Worm (Caenorhabditis elegans) whole organism, young adult: ENCODE results near the gene rbm-7.
A peak's percentile ranks its signal among the peaks of the same experiment; 100 is the strongest.

Source experiments
- B0019.2 ChIP-seq: fragments of 200-800 bp; sonication (Bioruptor generic); conservative IDR thresholded peaks from 2 replicates; pipeline ENCODE4 v1.3.6; 2022; ENCODE audit warnings: missing genetic modification reagents, missing genetic modification characterization, missing compliant biosample characterization
- B0035.1 ChIP-seq: sonication (generic microtip); optimal IDR thresholded peaks from 2 replicates; lab custom pipeline; 2016; ENCODE audit warnings: missing genetic modification characterization, mild to moderate bottlenecking, missing compliant biosample characterization, missing genotype, missing genetic modification reagents
- B0336.3 ChIP-seq: fragments of 200-800 bp; sonication (Bioruptor generic); IDR thresholded peaks from 2 replicates; pipeline ENCODE4 v1.3.6; 2022; ENCODE audit warnings: missing genetic modification characterization, missing compliant biosample characterization
- C06A6.2 ChIP-seq: fragments of 200-800 bp; sonication (Bioruptor generic); conservative IDR thresholded peaks from 2 replicates; pipeline ENCODE4 v1.3.6; 2022; ENCODE audit warnings: missing genetic modification characterization, missing compliant biosample characterization
- D2030.7 ChIP-seq: fragments of 200-800 bp; sonication (Bioruptor generic); IDR thresholded peaks from 2 replicates; pipeline ENCODE4 v1.3.6; 2022; ENCODE audit warnings: missing genetic modification reagents, missing genetic modification characterization, missing compliant biosample characterization
- F23B12.7 ChIP-seq: sonication (generic microtip); optimal IDR thresholded peaks from 2 replicates; lab custom pipeline; 2017; ENCODE audit warnings: missing genetic modification characterization, mild to moderate bottlenecking, missing compliant biosample characterization, antibody characterized with exemption, moderate library complexity; ENCODE audit not compliant: insufficient read depth
- F33H1.4 ChIP-seq: fragments of 200-800 bp; sonication (Bioruptor generic); IDR thresholded peaks from 2 replicates; pipeline ENCODE4 v1.3.6; 2022; ENCODE audit warnings: missing genetic modification reagents, missing genetic modification characterization, missing compliant biosample characterization
- K11D2.4 ChIP-seq: fragments of 200-800 bp; sonication (Bioruptor generic); IDR thresholded peaks from 2 replicates; pipeline ENCODE4 v1.3.6; 2022; ENCODE audit warnings: missing genetic modification reagents, missing genetic modification characterization, missing compliant biosample characterization
- T26A5.8 ChIP-seq: sonication (generic microtip); optimal IDR thresholded peaks from 2 replicates; lab custom pipeline; 2016; ENCODE audit warnings: missing genetic modification characterization, missing compliant biosample characterization
- Y67H2A.10 ChIP-seq: fragments of 200-800 bp; sonication (Bioruptor generic); conservative IDR thresholded peaks from 2 replicates; pipeline ENCODE4 v1.3.6; 2022; ENCODE audit warnings: missing genetic modification reagents, missing genetic modification characterization, missing compliant biosample characterization
- aptf-3 ChIP-seq: fragments of 200-800 bp; sonication (Bioruptor generic); IDR thresholded peaks from 2 replicates; pipeline ENCODE4 v1.3.6; 2022; ENCODE audit warnings: missing genetic modification characterization, missing compliant biosample characterization
- ccch-3 ChIP-seq: fragments of 200-800 bp; sonication (Bioruptor generic); optimal IDR thresholded peaks from 2 replicates; lab custom pipeline; 2018; ENCODE audit warnings: mild to moderate bottlenecking, missing genetic modification characterization, missing compliant biosample characterization
- cebp-1 ChIP-seq, 2 experiments: fragments of 200-800 bp in 1 of 2; sonication (Bioruptor generic) in 1 of 2; sonication (generic microtip) in 1 of 2; IDR thresholded peaks in 1 of 2; optimal IDR thresholded peaks in 1 of 2; 2 replicates each; pipeline versions ENCODE4 v1.3.6 to Lab custom; 2017 to 2022; ENCODE audit warnings: missing compliant biosample characterization in 2 of 2, missing genetic modification characterization in 2 of 2, mild to moderate bottlenecking in 1 of 2, missing genetic modification reagents in 1 of 2, moderate library complexity in 1 of 2
- ceh-100 ChIP-seq: fragments of 200-800 bp; sonication (Bioruptor generic); IDR thresholded peaks from 2 replicates; pipeline ENCODE4 v1.3.6; 2022; ENCODE audit warnings: missing genetic modification reagents, missing genetic modification characterization, missing compliant biosample characterization
- ceh-27 ChIP-seq: fragments of 200-800 bp; sonication (Bioruptor generic); optimal IDR thresholded peaks from 2 replicates; lab custom pipeline; 2018; ENCODE audit warnings: mild to moderate bottlenecking, missing genetic modification characterization, moderate library complexity, missing compliant biosample characterization
- ceh-58 ChIP-seq: fragments of 200-800 bp; sonication (Bioruptor generic); IDR thresholded peaks from 2 replicates; pipeline ENCODE4 v1.3.6; 2022; ENCODE audit warnings: missing genetic modification characterization, missing compliant biosample characterization
- ceh-91 ChIP-seq: fragments of 200-800 bp; sonication (Bioruptor generic); IDR thresholded peaks from 2 replicates; pipeline ENCODE4 v1.3.6; 2022; ENCODE audit warnings: missing genetic modification reagents, missing genetic modification characterization, missing compliant biosample characterization
- chd-7 ChIP-seq: sonication (generic microtip); optimal IDR thresholded peaks from 2 replicates; lab custom pipeline; 2016; ENCODE audit warnings: mild to moderate bottlenecking, missing genetic modification characterization, moderate library complexity, missing compliant biosample characterization
- die-1 ChIP-seq: sonication (generic microtip); optimal IDR thresholded peaks from 2 replicates; lab custom pipeline; 2016; ENCODE audit warnings: missing genotype, mild to moderate bottlenecking, missing genetic modification characterization, missing compliant biosample characterization
- dox-1 ChIP-seq: fragments of 200-800 bp; sonication (Bioruptor generic); IDR thresholded peaks from 2 replicates; pipeline ENCODE4 v1.3.6; 2022; ENCODE audit warnings: missing genetic modification reagents, missing genetic modification characterization, missing compliant biosample characterization
- dpff-1 ChIP-seq: sonication (generic microtip); optimal IDR thresholded peaks from 2 replicates; lab custom pipeline; 2017; ENCODE audit warnings: mild to moderate bottlenecking, missing genetic modification characterization, missing compliant biosample characterization
- efl-1 ChIP-seq: fragments of 150-350 bp; optimal IDR thresholded peaks from 2 replicates; lab custom pipeline; 2014; ENCODE audit warnings: missing biosample characterization, missing genetic modification reagents, missing genetic modification characterization
- egl-18 ChIP-seq: fragments of 200-800 bp; sonication (Bioruptor generic); IDR thresholded peaks from 2 replicates; pipeline ENCODE4 v1.3.6; 2022; ENCODE audit warnings: missing genetic modification reagents, missing genetic modification characterization, missing compliant biosample characterization
- ets-4 ChIP-seq: fragments of 200-800 bp; sonication (Bioruptor generic); optimal IDR thresholded peaks from 2 replicates; lab custom pipeline; 2018; ENCODE audit warnings: mild to moderate bottlenecking, missing genetic modification characterization, missing compliant biosample characterization
- gei-17 ChIP-seq: fragments of 200-800 bp; sonication (Bioruptor generic); optimal IDR thresholded peaks from 2 replicates; lab custom pipeline; 2018; ENCODE audit warnings: mild to moderate bottlenecking, missing genetic modification characterization, missing compliant biosample characterization
- hrde-1 ChIP-seq: sonication (generic microtip); optimal IDR thresholded peaks from 2 replicates; lab custom pipeline; 2016; ENCODE audit warnings: missing genetic modification characterization, mild to moderate bottlenecking, missing compliant biosample characterization, moderate library complexity, missing genotype, missing genetic modification reagents, borderline replicate concordance
- let-526 ChIP-seq: fragments of 200-800 bp; sonication (Bioruptor generic); IDR thresholded peaks from 2 replicates; pipeline ENCODE4 v1.3.6; 2022; ENCODE audit warnings: missing genetic modification reagents, missing genetic modification characterization, missing compliant biosample characterization
- lin-26 ChIP-seq: fragments of 200-800 bp; sonication (Bioruptor generic); IDR thresholded peaks from 2 replicates; pipeline ENCODE4 v1.3.6; 2022; ENCODE audit warnings: missing genetic modification reagents, missing genetic modification characterization, missing compliant biosample characterization
- lin-35 ChIP-seq, 3 experiments: fragments of 150-350 bp in 2 of 3; sonication (generic microtip) in 1 of 3; optimal IDR thresholded peaks; 2 replicates each; lab custom pipeline; 2014 to 2018; ENCODE audit warnings: missing biosample characterization in 3 of 3, missing genetic modification characterization in 3 of 3, missing genetic modification reagents in 3 of 3
- lin-40 ChIP-seq: sonication (generic microtip); optimal IDR thresholded peaks from 2 replicates; lab custom pipeline; 2016; ENCODE audit warnings: missing genetic modification characterization, mild to moderate bottlenecking, missing compliant biosample characterization, missing genotype, missing genetic modification reagents
- lsl-1 ChIP-seq: fragments of 200-800 bp; sonication (Bioruptor generic); optimal IDR thresholded peaks from 2 replicates; lab custom pipeline; 2018; ENCODE audit warnings: mild to moderate bottlenecking, missing genetic modification characterization, moderate library complexity, missing compliant biosample characterization
- lsy-27 ChIP-seq: sonication (generic microtip); optimal IDR thresholded peaks from 2 replicates; lab custom pipeline; 2017; ENCODE audit warnings: missing genetic modification characterization, mild to moderate bottlenecking, missing compliant biosample characterization, antibody characterized with exemption, missing genotype, borderline replicate concordance; ENCODE audit not compliant: insufficient read depth
- mcd-1 ChIP-seq: fragments of 200-800 bp; sonication (Bioruptor generic); IDR thresholded peaks from 2 replicates; pipeline ENCODE4 v1.3.6; 2022; ENCODE audit warnings: missing genetic modification reagents, missing genetic modification characterization, missing compliant biosample characterization
- mxl-1 ChIP-seq: sonication (generic microtip); optimal IDR thresholded peaks from 2 replicates; lab custom pipeline; 2016; ENCODE audit warnings: missing genetic modification characterization, missing compliant biosample characterization
- nfya-2 ChIP-seq: fragments of 200-800 bp; sonication (Bioruptor generic); IDR thresholded peaks from 2 replicates; pipeline ENCODE4 v1.3.6; 2022; ENCODE audit warnings: missing genetic modification reagents, missing genetic modification characterization, missing compliant biosample characterization
- nfyb-1 ChIP-seq: fragments of 200-800 bp; sonication (Bioruptor generic); IDR thresholded peaks from 2 replicates; pipeline ENCODE4 v1.3.6; 2022; ENCODE audit warnings: missing genetic modification reagents, missing genetic modification characterization, missing compliant biosample characterization
- nhr-90 ChIP-seq: sonication (generic microtip); optimal IDR thresholded peaks from 2 replicates; lab custom pipeline; 2016; ENCODE audit warnings: missing genotype, mild to moderate bottlenecking, missing genetic modification characterization, missing compliant biosample characterization
- rcor-1 ChIP-seq: fragments of 200-800 bp; sonication (Bioruptor generic); IDR thresholded peaks from 2 replicates; pipeline ENCODE4 v1.3.6; 2022; ENCODE audit warnings: missing genetic modification reagents, missing genetic modification characterization, missing compliant biosample characterization
- sdz-38 ChIP-seq: sonication (generic microtip); optimal IDR thresholded peaks from 2 replicates; lab custom pipeline; 2016; ENCODE audit warnings: missing genotype, missing genetic modification characterization, missing compliant biosample characterization
- somi-1 ChIP-seq: fragments of 200-800 bp; sonication (Bioruptor generic); optimal IDR thresholded peaks from 2 replicates; lab custom pipeline; 2018; ENCODE audit warnings: mild to moderate bottlenecking, missing genetic modification characterization, missing compliant biosample characterization
- tbp1 ChIP-seq: fragments of 200-800 bp; sonication (Bioruptor generic); optimal IDR thresholded peaks from 2 replicates; lab custom pipeline; 2018; ENCODE audit warnings: mild to moderate bottlenecking, missing genetic modification characterization, missing compliant biosample characterization
- tbx-9 ChIP-seq: sonication (generic microtip); optimal IDR thresholded peaks from 2 replicates; lab custom pipeline; 2016; ENCODE audit warnings: borderline replicate concordance, missing genetic modification characterization, inconsistent platforms, missing compliant biosample characterization
- unc-130 ChIP-seq: sonication (generic microtip); optimal IDR thresholded peaks from 2 replicates; lab custom pipeline; 2016; ENCODE audit warnings: missing genetic modification reagents, missing genetic modification characterization, missing compliant biosample characterization
- unc-62 ChIP-seq: fragments of 150-350 bp; optimal IDR thresholded peaks from 2 replicates; lab custom pipeline; 2014; ENCODE audit warnings: missing biosample characterization, missing genetic modification reagents, missing genetic modification characterization
- xnd-1 ChIP-seq: sonication (generic microtip); optimal IDR thresholded peaks from 2 replicates; lab custom pipeline; 2016; ENCODE audit warnings: missing genotype, missing genetic modification reagents, missing genetic modification characterization, missing compliant biosample characterization
- ztf-18 ChIP-seq: sonication (generic microtip); optimal IDR thresholded peaks from 2 replicates; lab custom pipeline; 2016; ENCODE audit warnings: missing genotype, mild to moderate bottlenecking, missing genetic modification characterization, missing compliant biosample characterization
- ztf-26 ChIP-seq: sonication (generic microtip); optimal IDR thresholded peaks from 2 replicates; lab custom pipeline; 2017; ENCODE audit warnings: missing genetic modification characterization, missing compliant biosample characterization
- ztf-28 ChIP-seq: fragments of 200-800 bp; sonication (Bioruptor generic); IDR thresholded peaks from 2 replicates; pipeline ENCODE4 v1.3.6; 2022; ENCODE audit warnings: missing genetic modification reagents, missing genetic modification characterization, missing compliant biosample characterization
- ztf-3 ChIP-seq: fragments of 200-800 bp; sonication (Bioruptor generic); optimal IDR thresholded peaks from 2 replicates; lab custom pipeline; 2018; ENCODE audit warnings: mild to moderate bottlenecking, missing genetic modification characterization, missing compliant biosample characterization

The rbm-7 gene

ce11 chrIII:12880704-12881103, 51.0 kb downstream of the rbm-7 start (continued):
- TF ChIP-seq aptf-3 (GFP tag; lab: Robert Waterston, UW) (no peak), D2030.7 (GFP tag; lab: Robert Waterston, UW) (peak; percentile 53; the same call in 1 of the 2 replicates), sdz-38 (no peak), mcd-1 (no peak), lin-35 (GFP tag; optimal IDR thresholded peaks at IDR 0.05; lab: Kevin White, UChicago) (no peak), nfya-2 (GFP tag; lab: Robert Waterston, UW) (no peak), let-526 (no peak), rcor-1 (GFP tag; lab: Robert Waterston, UW) (no peak), ccch-3 (GFP tag; lab: Kevin White, UChicago) (no peak), T26A5.8 (no peak), lsl-1 (peak; percentile 7), dox-1 (GFP tag; lab: Robert Waterston, UW) (no peak), F23B12.7 (tag; lab: Kevin White, UChicago) (no peak), gei-17 (GFP tag; lab: Kevin White, UChicago) (no peak), die-1 (tag; lab: Kevin White, UChicago) (no peak), egl-18 (GFP tag; lab: Robert Waterston, UW) (no peak), nhr-90 (tag; lab: Kevin White, UChicago) (no peak), ztf-18 (no peak), hrde-1 (tag; lab: Kevin White, UChicago) (no peak), xnd-1 (tag; lab: Kevin White, UChicago) (peak; percentile 64), K11D2.4 (no peak), unc-130 (GFP tag; lab: Kevin White, UChicago) (no peak), cebp-1 (GFP tag; IDR thresholded peaks at IDR 0.05; lab: Robert Waterston, UW) (no peak), cebp-1 (tag; optimal IDR thresholded peaks at IDR 0.05; lab: Kevin White, UChicago) (no peak), B0019.2 (no peak), lsy-27 (tag; lab: Kevin White, UChicago) (no peak), lin-40 (tag; lab: Kevin White, UChicago) (no peak), dpff-1 (no peak), ceh-91 (GFP tag; lab: Robert Waterston, UW) (peak; percentile 61), lin-26 (GFP tag; lab: Robert Waterston, UW) (no peak), ztf-26 (tag; lab: Kevin White, UChicago) (no peak), ceh-27 (GFP tag; lab: Kevin White, UChicago) (no peak), chd-7 (tag; lab: Kevin White, UChicago) (no peak), B0035.1 (no peak), somi-1 (GFP tag; lab: Kevin White, UChicago) (no peak), B0336.3 (GFP tag; lab: Robert Waterston, UW) (no peak), ztf-3 (GFP tag; lab: Kevin White, UChicago) (no peak), C06A6.2 (no peak), unc-62 (GFP tag; lab: Kevin White, UChicago) (no peak), Y67H2A.10 (GFP tag; lab: Robert Waterston, UW) (no peak), ets-4 (no peak), tbp1 (GFP tag; lab: Kevin White, UChicago) (no peak), ceh-58 (GFP tag; lab: Robert Waterston, UW) (no peak), nfyb-1 (no peak), ceh-100 (GFP tag; lab: Robert Waterston, UW) (no peak), F33H1.4 (peak; percentile 63), mxl-1 (tag; lab: Kevin White, UChicago) (no peak), efl-1 (GFP tag; lab: Kevin White, UChicago) (peak; percentile 77), tbx-9 (tag; lab: Kevin White, UChicago) (no peak), ztf-28 (GFP tag; lab: Robert Waterston, UW) (no peak)
- TF ChIP-seq, all 124 proteins: peak for 14
